Worm (Caenorhabditis elegans): ENCODE results near the gene F33D4.6.

Gene F33D4.6

ce11 chrIV:7759527-7759926 is 41.7 kb upstream of the F33D4.6 start, which contains the start of gene dsb-3:
TSS of gene dsb-3 (minus strand) at chrIV:7759627.
- no peak for TF ChIP-seq sea-2 (GFP tag; optimal IDR thresholded peaks at IDR 0.05)
- no peak for TF ChIP-seq aly-2 (tag; optimal IDR thresholded peaks at IDR 0.05)
- TF ChIP-seq nhr-237 (tag; optimal IDR thresholded peaks at IDR 0.05) = no peak
- no peak for TF ChIP-seq nhr-76 (tag; optimal IDR thresholded peaks at IDR 0.05)
- no peak for TF ChIP-seq nhr-12 (tag; optimal IDR thresholded peaks at IDR 0.05)
- TF ChIP-seq pqm-1 (tag; optimal IDR thresholded peaks at IDR 0.05) = no peak
- TF ChIP-seq hmg-11 (tag; optimal IDR thresholded peaks at IDR 0.05) = no peak
- no peak for TF ChIP-seq nhr-11 (tag; optimal IDR thresholded peaks at IDR 0.05)
- TF ChIP-seq daf-12 (tag; optimal IDR thresholded peaks at IDR 0.05) = no peak
- no peak for TF ChIP-seq fkh-2 (tag; optimal IDR thresholded peaks at IDR 0.05)
- no peak for TF ChIP-seq snpc-4 (tag; optimal IDR thresholded peaks at IDR 0.05)
- TF ChIP-seq mdl-1 (tag; optimal IDR thresholded peaks at IDR 0.05) = no peak
- TF ChIP-seq nhr-77 (tag; optimal IDR thresholded peaks at IDR 0.05) = no peak
- TF ChIP-seq mml-1 (tag; optimal IDR thresholded peaks at IDR 0.05) = no peak
- no peak for TF ChIP-seq eor-1 (tag; optimal IDR thresholded peaks at IDR 0.05)
- no peak for TF ChIP-seq skn-1 (tag; optimal IDR thresholded peaks at IDR 0.05)
- TF ChIP-seq nfya-1 (tag; optimal IDR thresholded peaks at IDR 0.05; ENCODE audit: insufficient read depth) = no peak
- TF ChIP-seq elt-1 (tag; optimal IDR thresholded peaks at IDR 0.05) = no peak
- no peak for TF ChIP-seq pha-4 (tag; optimal IDR thresholded peaks at IDR 0.05)
- TF ChIP-seq nhr-23 (tag; optimal IDR thresholded peaks at IDR 0.05) = no peak

ce11 chrIV:7757245-7757644 is 39.4 kb upstream of the F33D4.6 start, which contains the start of gene C46A5.4:
TSS of gene C46A5.4 (minus strand) at chrIV:7757345.
- no peak for TF ChIP-seq nhr-28 (tag; optimal IDR thresholded peaks at IDR 0.05)

- TF ChIP-seq ceh-82 (tag; optimal IDR thresholded peaks at IDR 0.05) (no peak), fkh-10 (GFP tag; optimal IDR thresholded peaks at IDR 0.05) (no peak)
These were observed 36.3 kb upstream of the F33D4.6 start for ce11 chrIV:7754114-7754513.

- peak; percentile 16 for TF ChIP-seq nhr-25 (tag; optimal IDR thresholded peaks at IDR 0.05)
- TF ChIP-seq mdl-1 (tag; optimal IDR thresholded peaks at IDR 0.05) = no peak
- no peak for TF ChIP-seq egl-27 (tag; optimal IDR thresholded peaks at IDR 0.05)
- no peak for TF ChIP-seq fkh-2 (tag; optimal IDR thresholded peaks at IDR 0.05)
- TF ChIP-seq elt-1 (tag; optimal IDR thresholded peaks at IDR 0.05) = no peak
- TF ChIP-seq lin-39 (tag; optimal IDR thresholded peaks at IDR 0.05) = no peak
- no peak for TF ChIP-seq nhr-76 (tag; optimal IDR thresholded peaks at IDR 0.05)
- TF ChIP-seq ceh-28 (tag; optimal IDR thresholded peaks at IDR 0.05) = no peak
These were observed 35.3 kb upstream of the F33D4.6 start, which contains the start of gene col-14 for ce11 chrIV:7753108-7753507. TSS of gene col-14 (plus strand) at chrIV:7753408.

- TF ChIP-seq mdl-1 (tag; optimal IDR thresholded peaks at IDR 0.05) = no peak
- no peak for TF ChIP-seq ztf-11 (tag; optimal IDR thresholded peaks at IDR 0.05)
- no peak for TF ChIP-seq lin-39 (tag; optimal IDR thresholded peaks at IDR 0.05)
- TF ChIP-seq nfya-1 (tag; optimal IDR thresholded peaks at IDR 0.05; ENCODE audit: insufficient read depth) = no peak
- peak; percentile 88 for TF ChIP-seq elt-2 (tag; optimal IDR thresholded peaks at IDR 0.05)
- TF ChIP-seq aly-2 (tag; optimal IDR thresholded peaks at IDR 0.05) = no peak
- no peak for TF ChIP-seq nhr-12 (tag; optimal IDR thresholded peaks at IDR 0.05)
- TF ChIP-seq pqm-1 (tag; optimal IDR thresholded peaks at IDR 0.05) = peak; percentile 52
- TF ChIP-seq daf-12 (tag; optimal IDR thresholded peaks at IDR 0.05) = no peak
- TF ChIP-seq pha-4 (tag; optimal IDR thresholded peaks at IDR 0.05) = no peak
- no peak for TF ChIP-seq unc-62 (GFP tag; optimal IDR thresholded peaks at IDR 0.05)
- TF ChIP-seq egl-27 (tag; optimal IDR thresholded peaks at IDR 0.05) = no peak
- TF ChIP-seq ZK546.5 (tag; optimal IDR thresholded peaks at IDR 0.05) = no peak
These were observed 30.0 kb upstream of the F33D4.6 start, which contains the start of gene klo-1 for ce11 chrIV:7747838-7748237. TSS of gene klo-1 (minus strand) at chrIV:7748225.

- no peak for TF ChIP-seq nhr-11 (tag; optimal IDR thresholded peaks at IDR 0.05)
- TF ChIP-seq zag-1 (tag; optimal IDR thresholded peaks at IDR 0.05) = no peak
- no peak for TF ChIP-seq hmg-11 (tag; optimal IDR thresholded peaks at IDR 0.05)
- no peak for TF ChIP-seq nhr-28 (tag; optimal IDR thresholded peaks at IDR 0.05)
- TF ChIP-seq ceh-82 (tag; optimal IDR thresholded peaks at IDR 0.05) = no peak
- no peak for TF ChIP-seq ceh-9 (tag; optimal IDR thresholded peaks at IDR 0.05)
- TF ChIP-seq daf-12 (tag; optimal IDR thresholded peaks at IDR 0.05) = no peak
- no peak for TF ChIP-seq elt-2 (tag; optimal IDR thresholded peaks at IDR 0.05)
- TF ChIP-seq nhr-237 (tag; optimal IDR thresholded peaks at IDR 0.05) = no peak
- TF ChIP-seq fos-1 (tag; optimal IDR thresholded peaks at IDR 0.05) = no peak
- TF ChIP-seq nhr-12 (tag; optimal IDR thresholded peaks at IDR 0.05) = no peak
- TF ChIP-seq elt-1 (tag; optimal IDR thresholded peaks at IDR 0.05) = no peak
- no peak for TF ChIP-seq ztf-4 (tag; optimal IDR thresholded peaks at IDR 0.05)
- TF ChIP-seq lin-39 (tag; optimal IDR thresholded peaks at IDR 0.05) = no peak
- TF ChIP-seq lin-15B (tag; optimal IDR thresholded peaks at IDR 0.05) = no peak
- TF ChIP-seq pha-4 (tag; optimal IDR thresholded peaks at IDR 0.05) = no peak
- TF ChIP-seq fkh-10 (GFP tag; optimal IDR thresholded peaks at IDR 0.05) = no peak
These were observed 25.7 kb upstream of the F33D4.6 start, which contains the start of gene npr-35 for ce11 chrIV:7743539-7743938. TSS of gene npr-35 (plus strand) at chrIV:7743839.

Measured in whole organism, L3 larva.